Worm (Caenorhabditis elegans) whole organism, late embryonic: ENCODE results near the gene C08E3.13.

Experiments used
- C38D4.7 ChIP-seq: fragments of 200-800 bp; sonication (Bioruptor generic); optimal IDR thresholded peaks from 2 replicates; lab custom pipeline; 2018; ENCODE audit warnings: mild to moderate bottlenecking, missing genetic modification characterization, moderate library complexity, missing compliant biosample characterization
- F13H6.1 ChIP-seq: sonication (generic microtip); optimal IDR thresholded peaks from 2 replicates; lab custom pipeline; 2016; ENCODE audit warnings: missing genetic modification characterization, missing compliant biosample characterization
- K02D7.2 ChIP-seq: sonication (generic microtip); optimal IDR thresholded peaks from 2 replicates; lab custom pipeline; 2017; ENCODE audit warnings: mild to moderate bottlenecking, missing genetic modification characterization, missing compliant biosample characterization
- K09A11.1 ChIP-seq: sonication (generic microtip); optimal IDR thresholded peaks from 2 replicates; lab custom pipeline; 2017; ENCODE audit warnings: antibody characterized with exemption, mild to moderate bottlenecking, missing genetic modification characterization, missing compliant biosample characterization; ENCODE audit not compliant: insufficient read depth
- Y22D7AL.16 ChIP-seq: sonication (generic microtip); optimal IDR thresholded peaks from 2 replicates; lab custom pipeline; 2016; ENCODE audit warnings: missing genetic modification characterization, missing compliant biosample characterization
- ama-1 ChIP-seq: fragments of 150-350 bp; optimal IDR thresholded peaks from 2 replicates; lab custom pipeline; 2014
- ceh-14 ChIP-seq: sonication (generic microtip); optimal IDR thresholded peaks from 2 replicates; lab custom pipeline; 2016; ENCODE audit warnings: missing genotype, missing genetic modification characterization, missing compliant biosample characterization
- ceh-22 ChIP-seq: sonication (generic microtip); optimal IDR thresholded peaks from 2 replicates; lab custom pipeline; 2017; ENCODE audit warnings: missing biosample characterization, missing genetic modification characterization
- ceh-24 ChIP-seq: sonication (generic microtip); optimal IDR thresholded peaks from 2 replicates; lab custom pipeline; 2016; ENCODE audit warnings: mild to moderate bottlenecking, missing genetic modification characterization, missing compliant biosample characterization
- ceh-34 ChIP-seq: sonication (generic microtip); optimal IDR thresholded peaks from 2 replicates; lab custom pipeline; 2016; ENCODE audit warnings: mild to moderate bottlenecking, missing genetic modification characterization, missing compliant biosample characterization
- ceh-45 ChIP-seq: fragments of 200-800 bp; sonication (Bioruptor generic); IDR thresholded peaks from 2 replicates; pipeline ENCODE4 v1.3.6; 2022; ENCODE audit warnings: missing genetic modification reagents, missing genetic modification characterization, missing compliant biosample characterization
- ceh-48 ChIP-seq: sonication (generic microtip); optimal IDR thresholded peaks from 2 replicates; lab custom pipeline; 2016; ENCODE audit warnings: missing genetic modification characterization, inconsistent platforms, missing compliant biosample characterization
- ceh-6 ChIP-seq: fragments of 200-800 bp; sonication (Bioruptor generic); optimal IDR thresholded peaks from 2 replicates; lab custom pipeline; 2018; ENCODE audit warnings: mild to moderate bottlenecking, missing genetic modification characterization, missing compliant biosample characterization
- che-1 ChIP-seq: sonication (generic microtip); optimal IDR thresholded peaks from 2 replicates; lab custom pipeline; 2016; ENCODE audit warnings: mild to moderate bottlenecking, missing genetic modification characterization, missing compliant biosample characterization
- dve-1 ChIP-seq: sonication (generic microtip); optimal IDR thresholded peaks from 2 replicates; lab custom pipeline; 2017; ENCODE audit warnings: antibody characterized with exemption, mild to moderate bottlenecking, missing genetic modification characterization, missing compliant biosample characterization
- elt-4 ChIP-seq: sonication (generic microtip); optimal IDR thresholded peaks from 2 replicates; lab custom pipeline; 2016; ENCODE audit warnings: missing genetic modification characterization, missing compliant biosample characterization
- ets-4 ChIP-seq: sonication (generic microtip); optimal IDR thresholded peaks from 2 replicates; lab custom pipeline; 2016; ENCODE audit warnings: missing genetic modification characterization, missing compliant biosample characterization
- gmeb-2 ChIP-seq: sonication (generic microtip); optimal IDR thresholded peaks from 2 replicates; lab custom pipeline; 2016; ENCODE audit warnings: missing genetic modification characterization, inconsistent platforms, missing compliant biosample characterization
- hlh-6 ChIP-seq: sonication (generic microtip); optimal IDR thresholded peaks from 2 replicates; lab custom pipeline; 2016; ENCODE audit warnings: missing genotype, missing genetic modification characterization, missing compliant biosample characterization
- nfya-1 ChIP-seq: sonication (generic microtip); optimal IDR thresholded peaks from 2 replicates; lab custom pipeline; 2017; ENCODE audit warnings: missing genetic modification characterization, mild to moderate bottlenecking, missing compliant biosample characterization, antibody characterized with exemption, moderate library complexity
- nhr-232 ChIP-seq: sonication (generic microtip); optimal IDR thresholded peaks from 2 replicates; lab custom pipeline; 2016; ENCODE audit warnings: missing genetic modification characterization, missing compliant biosample characterization
- npax-4 ChIP-seq: sonication (generic microtip); optimal IDR thresholded peaks from 2 replicates; lab custom pipeline; 2016; ENCODE audit warnings: missing genetic modification characterization, missing compliant biosample characterization
- odd-2 ChIP-seq: sonication (generic microtip); optimal IDR thresholded peaks from 2 replicates; lab custom pipeline; 2017; ENCODE audit warnings: antibody characterized with exemption, mild to moderate bottlenecking, missing genetic modification characterization, missing compliant biosample characterization
- pat-9 ChIP-seq: fragments of 200-800 bp; sonication (Bioruptor generic); optimal IDR thresholded peaks from 2 replicates; lab custom pipeline; 2018; ENCODE audit warnings: mild to moderate bottlenecking, missing genetic modification characterization, moderate library complexity, missing compliant biosample characterization
- pha-2 ChIP-seq: sonication (generic microtip); optimal IDR thresholded peaks from 2 replicates; lab custom pipeline; 2017; ENCODE audit warnings: mild to moderate bottlenecking, missing genetic modification characterization, missing compliant biosample characterization
- pha-4 ChIP-seq: fragments of 150-350 bp; optimal IDR thresholded peaks from 2 replicates; lab custom pipeline; 2018; ENCODE audit warnings: missing biosample characterization, missing genetic modification reagents, missing genetic modification characterization
- ref-2 ChIP-seq: sonication (generic microtip); optimal IDR thresholded peaks from 2 replicates; lab custom pipeline; 2016; ENCODE audit warnings: missing genetic modification characterization, missing compliant biosample characterization
- rnt-1 ChIP-seq: sonication (generic microtip); optimal IDR thresholded peaks from 2 replicates; lab custom pipeline; 2016; ENCODE audit warnings: missing genetic modification characterization, missing compliant biosample characterization
- sox-2 ChIP-seq: fragments of 200-800 bp; sonication (Bioruptor generic); IDR thresholded peaks from 2 replicates; pipeline ENCODE4 v1.3.6; 2022; ENCODE audit warnings: missing genetic modification reagents, missing genetic modification characterization, missing compliant biosample characterization
- sox-4 ChIP-seq: sonication (generic microtip); optimal IDR thresholded peaks from 2 replicates; lab custom pipeline; 2017; ENCODE audit warnings: mild to moderate bottlenecking, missing genetic modification characterization, inconsistent platforms, missing compliant biosample characterization
- tbx-7 ChIP-seq: sonication (generic microtip); optimal IDR thresholded peaks from 2 replicates; lab custom pipeline; 2016; ENCODE audit warnings: missing genotype, missing genetic modification characterization, missing compliant biosample characterization
- unc-3 ChIP-seq, 2 experiments: fragments of 200-800 bp in 1 of 2; sonication (Bioruptor generic) in 1 of 2; sonication (generic microtip) in 1 of 2; conservative IDR thresholded peaks in 1 of 2; optimal IDR thresholded peaks in 1 of 2; 2 replicates each; pipeline versions ENCODE4 v1.3.6 to Lab custom; 2016 to 2022; ENCODE audit warnings: missing compliant biosample characterization in 2 of 2, missing genetic modification characterization in 2 of 2, missing genetic modification reagents in 1 of 2
- unc-55 ChIP-seq: sonication (generic microtip); optimal IDR thresholded peaks from 2 replicates; lab custom pipeline; 2017; ENCODE audit warnings: missing biosample characterization, missing genetic modification reagents, missing genetic modification characterization
- unc-86 ChIP-seq: sonication (generic microtip); optimal IDR thresholded peaks from 2 replicates; lab custom pipeline; 2016; ENCODE audit warnings: missing genetic modification characterization, missing compliant biosample characterization
- ztf-16 ChIP-seq: sonication (generic microtip); optimal IDR thresholded peaks from 2 replicates; lab custom pipeline; 2017; ENCODE audit warnings: missing genetic modification characterization, missing compliant biosample characterization

Gene C08E3.13

DNA sequence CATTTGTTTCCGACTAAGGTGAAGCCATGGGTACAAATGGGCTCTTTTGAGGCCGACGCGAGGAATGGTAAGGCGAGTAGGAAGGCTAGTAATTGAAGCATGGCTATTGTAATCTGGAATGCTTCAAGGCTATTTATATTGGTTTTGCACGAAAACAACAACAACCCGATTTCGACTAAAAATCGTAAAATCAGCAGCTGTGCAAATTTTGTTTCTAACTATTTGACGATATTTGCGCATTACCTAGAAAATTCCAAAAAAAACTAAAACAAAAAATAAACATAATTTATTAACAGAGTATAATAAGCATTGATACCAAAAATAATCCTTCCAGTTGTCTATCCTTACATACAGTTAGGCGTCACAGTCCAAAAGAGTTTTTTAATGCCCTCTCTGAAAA lies 37.0 kb downstream of the C08E3.13 start, which contains the start of gene clec-20:
Gene clec-20 (minus strand): TSS at position 101 of the 400 bp plus-strand sequence.
- TF ChIP-seq dve-1 (tag; lab: Kevin White, UChicago) (no peak), ref-2 (tag; lab: Kevin White, UChicago) (no peak), Y22D7AL.16 (tag; lab: Kevin White, UChicago) (no peak)

DNA sequence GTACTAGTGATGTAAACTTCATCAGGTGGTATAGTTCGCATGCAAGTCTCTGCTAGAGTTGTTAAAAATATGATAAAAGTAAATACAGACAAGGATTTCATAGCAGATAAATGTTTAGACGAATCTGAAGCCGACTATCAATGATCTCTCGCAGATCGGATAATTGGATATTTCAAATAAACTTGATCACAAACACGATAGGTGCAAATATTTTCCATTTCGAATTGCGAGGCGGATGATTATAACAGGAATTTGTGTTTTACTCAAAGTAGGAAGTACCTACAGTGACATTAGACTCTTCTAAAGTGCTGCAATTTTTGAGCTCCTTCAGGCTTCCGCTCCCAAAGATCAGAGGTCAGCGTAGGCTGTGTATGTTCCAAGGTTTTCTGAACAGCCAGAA lies 42.3 kb downstream of the C08E3.13 start, which contains the start of gene T07H3.7:
Gene T07H3.7 (minus strand): TSS at position 101 of the 400 bp plus-strand sequence.
- TF ChIP-seq ceh-34 (tag; lab: Kevin White, UChicago) = no peak
- no peak for TF ChIP-seq elt-4
- no peak for TF ChIP-seq ets-4 (tag; lab: Kevin White, UChicago)
- TF ChIP-seq tbx-7 (tag; lab: Kevin White, UChicago) = no peak
- no peak for TF ChIP-seq pat-9 (tag; lab: Kevin White, UChicago)
- no peak for TF ChIP-seq ceh-22 (tag; lab: Kevin White, UChicago)
- TF ChIP-seq pha-4 (tag; lab: Kevin White, UChicago) = no peak
- no peak for TF ChIP-seq ceh-48 (tag; lab: Kevin White, UChicago)
- TF ChIP-seq ama-1 (lab: Kevin White, UChicago) = no peak
- TF ChIP-seq sox-4 (tag; lab: Kevin White, UChicago) = no peak
- no peak for TF ChIP-seq ceh-14 (tag; lab: Kevin White, UChicago)
- TF ChIP-seq odd-2 (tag; lab: Kevin White, UChicago) = no peak
- no peak for TF ChIP-seq nhr-232 (tag; lab: Kevin White, UChicago)
- no peak for TF ChIP-seq nfya-1 (tag; lab: Kevin White, UChicago)
- TF ChIP-seq sox-2 (GFP tag; lab: Robert Waterston, UW) = no peak

DNA sequence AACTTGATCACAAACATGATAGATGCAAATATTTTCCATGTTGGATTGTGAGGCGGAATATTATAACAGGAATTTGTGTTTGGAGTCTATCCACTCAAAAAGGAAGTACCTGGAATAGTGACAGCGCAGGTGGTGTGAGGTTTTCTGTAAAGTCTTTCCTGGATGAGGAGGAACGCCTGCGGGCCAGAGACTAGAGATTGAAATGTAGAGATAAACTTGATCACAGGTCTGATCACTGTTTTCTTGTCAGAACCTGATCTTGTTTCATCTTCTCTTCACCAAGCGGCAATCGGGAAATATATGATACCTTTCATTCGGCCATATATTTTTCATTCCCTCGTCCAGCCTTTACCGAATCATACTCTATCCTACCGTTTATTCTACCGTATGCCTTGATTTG lies 45.8 kb downstream of the C08E3.13 start, which contains the start of gene T07H3.8:
Gene T07H3.8 (plus strand): TSS at position 301 of the 400 bp plus-strand sequence.
- TF ChIP-seq che-1 (tag; lab: Kevin White, UChicago) (no peak), pat-9 (tag; lab: Kevin White, UChicago) (no peak), ceh-24 (tag; lab: Kevin White, UChicago) (no peak), hlh-6 (no peak), C38D4.7 (GFP tag; lab: Kevin White, UChicago) (no peak), ceh-45 (GFP tag; lab: Robert Waterston, UW) (no peak), rnt-1 (tag; lab: Kevin White, UChicago) (no peak), pha-2 (tag; lab: Kevin White, UChicago) (no peak), nfya-1 (tag; lab: Kevin White, UChicago) (no peak), sox-2 (GFP tag; lab: Robert Waterston, UW) (no peak), ceh-22 (tag; lab: Kevin White, UChicago) (no peak), sox-4 (tag; lab: Kevin White, UChicago) (no peak), Y22D7AL.16 (tag; lab: Kevin White, UChicago) (no peak)
- TF ChIP-seq, all 69 proteins: peak for 0

DNA sequence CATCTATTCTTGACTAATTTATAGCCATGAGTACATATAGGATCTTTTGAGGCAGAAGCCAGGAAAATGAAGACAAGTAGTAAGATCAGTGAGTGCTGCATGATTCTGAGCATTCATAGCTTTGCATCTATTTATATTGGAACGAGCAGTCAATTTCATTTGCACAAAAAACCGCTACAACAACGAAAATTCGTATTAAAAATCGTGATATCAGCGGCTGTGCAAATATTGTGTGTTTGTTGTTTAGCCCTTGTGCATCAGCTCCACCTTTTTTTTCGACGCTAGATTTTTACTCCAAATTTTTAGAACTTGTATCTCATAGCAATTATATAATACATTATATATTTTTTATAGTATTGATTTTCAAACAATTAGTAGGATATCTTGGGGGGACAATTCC lies 48.0 kb downstream of the C08E3.13 start, which contains the start of gene clec-21:
Gene clec-21 (minus strand): TSS at position 101 of the 400 bp plus-strand sequence.
- no peak for TF ChIP-seq unc-3 (GFP tag; conservative IDR thresholded peaks at IDR 0.05; lab: Robert Waterston, UW)
- TF ChIP-seq unc-3 (tag; optimal IDR thresholded peaks at IDR 0.05; lab: Kevin White, UChicago) = no peak
- no peak for TF ChIP-seq ztf-16 (tag; lab: Kevin White, UChicago)
- TF ChIP-seq gmeb-2 (tag; lab: Kevin White, UChicago) = no peak
- no peak for TF ChIP-seq K02D7.2 (tag; lab: Kevin White, UChicago)
- TF ChIP-seq ama-1 (lab: Kevin White, UChicago) = no peak
- no peak for TF ChIP-seq K09A11.1 (tag; lab: Kevin White, UChicago)
- no peak for TF ChIP-seq ceh-45 (GFP tag; lab: Robert Waterston, UW)
- no peak for TF ChIP-seq ceh-6 (GFP tag; lab: Kevin White, UChicago)
- no peak for TF ChIP-seq F13H6.1 (tag; lab: Kevin White, UChicago)
- TF ChIP-seq unc-86 (tag; lab: Kevin White, UChicago) = no peak
- no peak for TF ChIP-seq ceh-24 (tag; lab: Kevin White, UChicago)
- TF ChIP-seq unc-55 (GFP tag; lab: Kevin White, UChicago) = no peak
- TF ChIP-seq npax-4 (tag; lab: Kevin White, UChicago) = no peak
